Fruit fly (Drosophila melanogaster): ENCODE measurements around the gene CG3815.

- peak; percentile 45 for TF ChIP-seq CG14655 (GFP tag; optimal IDR thresholded peaks at IDR 0.05)
- TF ChIP-seq CG4496 (GFP tag; IDR thresholded peaks at IDR 0.05), result no peak
Observed at dm6 chrX:6343323-6343722, 48.1 kb downstream of the CG3815 start.
